Fruit fly (Drosophila melanogaster) S2 (cell line): ENCODE measurements around the gene trbl.

Source experiments
- CG8478 ChIP-seq: fragments of >200 bp; optimal IDR thresholded peaks from 2 replicates; lab custom pipeline; 2018
- CTCF ChIP-seq, 2 experiments: fragments of >200 bp; optimal IDR thresholded peaks; 2 replicates each; lab custom pipeline; 2018

dm6 chr3L:20361389-20361788 lies 40.0 kb downstream of the trbl start, which contains the start of gene Prim2:
- TF ChIP-seq CG8478 (lab: Kevin White, UChicago): no peak
- no peak for TF ChIP-seq CTCF (optimal IDR thresholded peaks at IDR 0.05; lab: Kevin White, UChicago)
